Worm (Caenorhabditis elegans) whole organism, L4/young adult: ENCODE results near the gene dap-3.

ENCODE experiments used
- W03F9.2 ChIP-seq: fragments of 150-350 bp; optimal IDR thresholded peaks from 2 replicates; lab custom pipeline; 2014; ENCODE audit warnings: missing biosample characterization, missing genetic modification characterization
- dao-5 ChIP-seq: sonication (generic microtip); optimal IDR thresholded peaks from 2 replicates; lab custom pipeline; 2016; ENCODE audit warnings: missing genotype, missing genetic modification characterization, moderate library complexity, missing compliant biosample characterization
- him-1 ChIP-seq: sonication (generic microtip); optimal IDR thresholded peaks from 2 replicates; lab custom pipeline; 2016; ENCODE audit warnings: missing genotype, missing genetic modification reagents, missing genetic modification characterization, missing compliant biosample characterization

Gene dap-3

DNA sequence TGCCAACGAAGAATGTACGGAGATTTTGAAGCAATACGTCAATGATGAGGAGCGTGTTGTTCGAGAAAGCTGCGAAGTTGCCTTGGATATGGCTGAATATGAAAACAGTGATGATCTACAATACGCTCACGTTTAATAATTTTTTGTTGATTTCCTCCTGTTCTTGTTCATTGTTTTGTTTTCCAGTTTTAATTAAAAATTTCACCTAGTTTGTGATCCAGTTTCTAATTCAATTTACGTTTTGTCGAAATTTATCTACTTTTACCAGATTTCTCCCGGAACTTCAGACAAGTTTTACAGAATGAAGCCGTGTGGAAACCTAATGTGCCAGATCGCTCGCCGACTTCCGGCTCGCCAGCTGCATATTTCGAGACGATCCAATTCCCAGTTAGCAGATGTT is at the start of gene dap-3:
Gene dap-3, plus strand, starts transcription at position 301 of the 400 bp plus-strand sequence.
- TF ChIP-seq dao-5 = no peak
- no peak for TF ChIP-seq him-1 (tag; lab: Kevin White, UChicago)
- no peak for TF ChIP-seq W03F9.2

DNA sequence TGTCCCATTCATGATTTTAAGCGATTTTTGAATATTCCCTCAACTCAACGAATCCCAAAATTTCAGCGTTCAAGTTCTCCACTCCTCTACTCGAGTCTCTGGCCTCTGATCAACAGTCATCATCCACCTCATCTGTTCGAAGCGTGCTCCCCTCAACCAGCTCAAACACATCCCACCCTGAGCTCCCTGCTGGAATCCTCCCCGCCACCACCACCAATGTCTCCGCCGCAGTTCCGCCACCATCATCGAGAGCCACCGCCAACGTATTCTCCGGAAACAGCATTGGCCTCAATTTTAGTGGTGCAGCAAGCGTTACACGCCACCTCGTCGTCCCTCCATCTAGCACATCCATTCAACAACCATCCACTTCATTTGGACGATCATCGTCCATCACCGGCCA is 49.3 kb upstream of the dap-3 start:
- no peak for TF ChIP-seq him-1 (tag; lab: Kevin White, UChicago)
- TF ChIP-seq W03F9.2 = no peak
- TF ChIP-seq dao-5 = no peak

DNA sequence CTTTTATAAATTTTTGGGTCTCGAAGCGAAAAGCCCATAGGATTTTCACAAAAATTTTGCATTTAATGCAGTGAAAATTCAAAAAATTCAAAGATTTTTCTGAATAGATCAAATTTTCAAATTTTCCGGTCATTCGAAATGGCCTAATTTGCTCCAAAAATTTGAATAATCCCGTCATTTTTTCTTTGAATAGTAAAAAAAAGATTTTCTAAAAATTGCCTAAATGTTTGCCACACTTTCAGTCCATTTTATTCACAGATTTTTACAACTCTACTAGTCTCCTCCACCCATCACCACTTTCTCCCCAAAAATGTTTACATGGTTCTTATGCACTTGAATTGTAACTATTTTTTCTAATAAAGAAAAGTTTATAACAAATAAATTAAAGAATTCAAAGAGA is 46.9 kb upstream of the dap-3 start:
- TF ChIP-seq dao-5 = no peak

DNA sequence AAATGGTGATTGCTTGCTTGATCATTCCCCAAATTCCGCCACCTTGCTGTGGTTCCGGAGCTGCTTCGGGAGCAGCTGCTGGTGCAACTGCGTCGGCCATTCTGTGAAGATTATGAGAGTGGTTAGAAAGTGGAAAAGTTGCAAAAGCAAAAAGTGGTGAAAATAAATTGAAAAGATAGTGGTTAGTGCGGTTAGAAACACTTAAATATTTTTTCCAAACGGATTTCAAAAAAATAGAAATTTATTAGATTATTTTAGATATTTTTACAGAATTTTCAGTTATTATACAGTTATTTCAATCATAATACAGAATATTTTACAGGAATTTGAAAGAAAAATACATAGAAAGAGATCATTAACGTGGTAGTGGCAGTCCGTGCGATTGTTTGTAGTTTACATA is 43.4 kb upstream of the dap-3 start, which contains the start of gene R166.2:
Gene R166.2, minus strand, starts transcription at position 101 of the 400 bp plus-strand sequence.
- TF ChIP-seq him-1 (tag; lab: Kevin White, UChicago) = no peak
- no peak for TF ChIP-seq dao-5
- no peak for TF ChIP-seq W03F9.2

DNA sequence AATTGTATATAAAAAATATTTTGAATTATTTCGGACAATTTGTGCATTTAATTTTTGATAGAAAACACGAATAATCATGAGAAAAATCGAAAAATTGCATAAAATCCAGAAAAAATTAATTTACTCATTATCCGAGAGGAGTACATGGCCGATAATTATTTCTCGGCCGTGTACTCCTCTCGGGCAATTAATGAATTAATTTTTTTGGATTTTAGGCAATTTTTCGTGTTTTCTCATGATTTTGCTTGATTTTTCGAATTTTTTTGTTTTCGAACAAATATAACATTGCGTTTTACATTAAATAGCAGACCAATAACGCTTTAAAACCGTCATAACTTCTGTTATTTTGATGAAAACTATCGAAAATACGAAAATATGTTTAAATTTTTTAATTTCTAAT is 42.9 kb upstream of the dap-3 start:
- peak; percentile 71 for TF ChIP-seq him-1 (tag; lab: Kevin White, UChicago)
- TF ChIP-seq dao-5 = no peak
- TF ChIP-seq W03F9.2 = no peak

DNA sequence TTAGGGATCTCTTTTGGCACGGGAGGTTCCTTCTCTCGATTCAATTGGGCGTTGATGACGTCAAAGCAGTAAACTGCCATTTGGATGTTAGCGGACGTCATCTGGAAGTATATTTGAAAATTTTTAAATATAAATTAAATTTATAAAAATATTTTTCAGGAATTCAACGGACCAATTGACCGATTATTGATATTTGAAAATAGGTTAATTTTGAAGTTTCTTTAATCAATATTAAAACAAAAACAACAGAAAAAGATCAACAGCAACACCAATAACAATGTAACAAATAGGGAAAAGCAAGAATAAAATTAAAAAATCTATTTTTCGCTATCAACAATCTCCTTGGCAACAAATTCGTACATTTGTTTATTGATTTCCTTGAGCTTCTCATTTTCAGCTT is 41.7 kb upstream of the dap-3 start, which contains the start of gene R166.3:
Gene R166.3, minus strand, starts transcription at position 101 of the 400 bp plus-strand sequence.
- TF ChIP-seq W03F9.2 (no peak), dao-5 (no peak), him-1 (tag; lab: Kevin White, UChicago) (no peak)

DNA sequence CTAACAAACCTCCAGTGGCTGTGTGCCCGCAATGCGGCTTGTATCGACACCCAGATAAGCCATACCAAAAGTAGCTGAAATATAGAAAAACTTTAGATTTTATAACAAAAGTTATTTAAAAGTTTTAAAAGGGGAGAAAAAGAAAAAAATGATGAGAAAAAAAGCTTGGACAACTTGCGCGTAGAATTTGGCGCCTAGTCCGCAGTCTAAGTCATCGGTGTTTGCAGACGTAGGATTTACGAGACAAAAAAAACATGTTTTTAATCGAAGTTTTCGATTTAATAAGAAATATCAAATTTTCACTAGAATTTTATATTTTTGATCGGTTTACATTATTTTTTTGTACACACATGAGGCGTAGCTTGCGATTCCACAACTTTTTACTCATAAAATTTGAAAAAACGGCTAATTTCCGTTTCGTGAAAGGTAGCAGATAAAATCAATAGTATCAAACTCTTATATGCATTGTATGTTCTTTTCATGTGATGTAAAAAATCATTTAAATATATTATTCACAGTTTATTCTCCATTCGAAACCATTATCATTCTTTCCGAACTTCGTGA is 38.9 kb upstream of the dap-3 start, which contains the start of gene pro-1:
Gene pro-1, minus strand, starts transcription at position 74 of the 564 bp plus-strand sequence.
- TF ChIP-seq him-1 (tag; lab: Kevin White, UChicago) = peak; percentile 88
- peak; percentile 90 for TF ChIP-seq W03F9.2
- TF ChIP-seq dao-5 = peak; percentile 62

DNA sequence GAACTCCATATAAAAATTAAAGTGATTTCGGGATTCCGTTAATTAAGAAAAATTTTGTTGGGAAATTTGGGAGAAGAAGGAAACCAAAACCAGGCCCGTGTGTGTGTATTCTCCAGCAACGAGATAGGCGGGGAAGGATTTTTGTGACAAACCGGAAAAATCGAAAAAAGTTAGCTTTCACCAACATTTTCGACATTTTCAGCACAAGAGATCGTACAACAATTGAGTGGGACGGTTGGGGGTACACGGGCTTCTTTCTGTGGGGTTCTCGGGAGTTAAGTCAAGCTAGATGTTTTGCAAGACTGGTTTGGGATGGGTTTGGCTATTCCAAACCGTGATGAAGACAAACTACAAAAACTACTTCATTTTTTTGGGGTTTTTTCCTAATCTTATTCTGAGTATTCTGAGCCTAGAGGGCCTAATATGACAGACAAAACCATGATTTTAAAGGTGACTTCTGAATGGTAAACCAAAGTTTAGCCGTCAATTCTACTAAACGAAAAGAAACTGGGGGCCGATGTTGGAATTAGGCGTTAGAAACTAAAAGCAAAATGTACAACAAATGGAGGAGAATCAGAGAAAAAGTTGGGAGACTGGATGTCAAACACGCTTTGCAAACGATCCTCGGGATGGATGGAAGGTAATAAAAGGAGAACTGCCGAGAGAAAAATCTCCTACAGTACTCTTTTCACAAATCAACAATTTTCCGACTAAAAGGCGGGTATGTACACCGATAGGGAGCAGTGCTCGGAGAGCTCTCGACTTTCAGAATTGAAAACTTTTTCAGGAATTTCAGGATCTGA is 38.1 kb upstream of the dap-3 start:
- TF ChIP-seq W03F9.2 (no peak), him-1 (tag; lab: Kevin White, UChicago) (no peak), dao-5 (no peak)

DNA sequence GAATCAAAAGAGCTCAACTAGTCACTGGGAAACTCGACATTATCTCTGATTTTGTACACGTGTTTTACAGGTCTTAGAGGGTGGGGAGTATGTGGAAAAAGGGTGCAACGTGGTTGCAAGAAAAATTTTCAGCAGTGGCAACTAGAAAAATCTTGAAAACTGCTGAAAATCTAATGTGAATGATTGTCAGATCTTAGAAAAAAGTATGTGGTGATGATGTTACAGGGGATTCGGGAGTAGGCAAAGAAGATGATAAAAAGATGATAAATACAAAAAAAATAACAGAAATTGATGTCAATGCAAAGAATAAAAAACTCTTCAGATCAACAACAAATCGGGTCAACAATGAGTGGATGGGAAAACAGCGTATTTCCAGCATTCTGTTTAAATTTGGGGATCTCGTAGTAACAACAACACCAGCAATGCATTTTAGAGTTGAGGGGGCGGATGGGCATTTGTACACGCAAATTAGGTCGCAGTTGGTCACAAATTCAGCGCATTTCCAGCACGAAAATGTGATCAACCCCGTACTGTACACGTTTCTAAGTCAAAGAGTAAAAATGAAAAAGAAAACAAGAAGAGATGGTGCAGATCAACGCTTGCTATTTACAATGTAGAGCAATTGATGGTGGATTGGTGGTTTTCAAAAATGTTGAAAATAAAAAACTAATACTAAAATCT is 37.3 kb upstream of the dap-3 start:
- TF ChIP-seq him-1 (tag; lab: Kevin White, UChicago) (peak; percentile 24), W03F9.2 (no peak), dao-5 (no peak)

DNA sequence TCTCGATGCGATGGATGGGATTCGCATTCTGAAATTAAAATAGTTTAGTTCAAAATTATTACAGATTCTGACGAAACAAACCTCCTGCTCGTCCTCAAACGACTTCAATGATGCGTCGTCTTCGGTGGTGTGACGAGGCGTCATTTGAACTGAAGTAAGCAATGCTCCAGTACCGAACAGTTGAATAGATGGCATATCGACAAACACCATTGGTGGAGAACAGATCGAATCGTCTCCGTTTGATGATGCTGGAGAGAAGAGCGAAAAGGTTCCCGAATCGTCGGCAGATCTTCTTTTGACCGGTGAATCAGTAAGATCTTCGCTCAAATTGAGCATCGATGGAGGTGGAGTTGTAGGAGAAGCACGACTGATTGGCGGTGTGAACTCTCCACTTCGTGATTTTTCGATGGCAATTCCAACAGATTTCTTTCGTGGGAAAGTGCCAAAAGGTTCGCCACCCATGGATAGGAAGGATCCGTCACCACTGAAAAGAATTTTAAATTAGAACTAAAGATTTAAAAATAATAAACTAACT is 36.5 kb upstream of the dap-3 start:
- TF ChIP-seq W03F9.2 (peak; percentile 8), him-1 (tag; lab: Kevin White, UChicago) (no peak)

DNA sequence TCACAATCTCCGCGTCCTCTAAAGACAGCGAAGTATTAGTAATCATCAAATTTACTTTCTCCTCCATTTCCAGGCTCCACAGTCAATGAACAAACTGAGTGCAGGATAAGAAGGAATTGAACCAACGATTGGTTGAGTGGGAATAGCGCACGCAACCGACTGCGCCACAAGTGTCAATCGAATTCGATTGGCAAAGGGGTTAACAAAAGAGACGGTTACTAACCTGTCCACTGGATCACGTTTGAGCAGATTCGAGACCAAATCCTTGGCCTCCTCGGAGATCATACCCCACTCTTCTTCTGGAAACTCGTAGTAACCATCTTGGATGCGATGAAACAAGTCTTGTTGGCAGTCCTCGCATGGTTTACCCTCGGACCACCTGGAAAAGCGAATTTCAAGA is 35.7 kb upstream of the dap-3 start:
- TF ChIP-seq dao-5 = no peak
- no peak for TF ChIP-seq him-1 (tag; lab: Kevin White, UChicago)
- TF ChIP-seq W03F9.2 = no peak

DNA sequence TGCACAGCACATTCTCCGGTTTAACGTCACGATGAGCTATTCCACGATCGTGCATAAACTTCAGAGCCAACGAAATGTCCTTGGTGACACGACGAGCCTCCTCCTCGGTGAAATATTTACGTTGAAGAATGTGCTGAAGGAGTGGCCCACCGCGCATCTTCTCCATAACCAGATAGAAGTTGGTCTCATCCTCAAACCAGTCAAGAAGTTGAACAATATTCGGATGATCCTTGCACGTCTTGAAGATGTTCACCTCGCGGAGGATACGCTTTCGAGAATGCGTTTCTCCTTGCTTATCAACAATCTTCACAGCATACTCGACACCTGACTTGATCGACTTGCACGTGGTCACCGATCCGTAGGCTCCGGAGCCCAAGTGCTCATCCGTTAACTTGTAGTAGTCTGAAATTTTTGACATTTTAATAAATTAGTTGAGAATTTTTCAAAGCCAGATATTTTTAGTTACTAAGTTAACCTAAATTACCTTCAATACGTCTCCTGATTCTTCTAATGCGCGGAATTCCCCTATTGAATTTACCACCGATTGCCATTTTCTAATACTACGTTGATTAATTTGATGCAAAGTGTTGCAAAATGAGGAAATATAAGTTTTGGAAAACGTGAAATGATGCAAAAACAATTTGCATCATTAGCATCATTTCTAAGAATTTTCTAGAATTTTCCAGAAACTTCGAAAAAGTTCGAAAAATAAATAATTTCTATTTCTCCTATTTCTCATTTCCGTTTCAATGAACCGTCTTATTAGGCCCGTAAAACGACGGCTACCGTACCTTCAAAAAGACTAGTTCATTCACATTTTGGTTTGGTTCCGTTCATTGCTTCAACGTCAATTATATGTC is 34.8 kb upstream of the dap-3 start:
- no peak for TF ChIP-seq dao-5
- no peak for TF ChIP-seq W03F9.2
- no peak for TF ChIP-seq him-1 (tag; lab: Kevin White, UChicago)

DNA sequence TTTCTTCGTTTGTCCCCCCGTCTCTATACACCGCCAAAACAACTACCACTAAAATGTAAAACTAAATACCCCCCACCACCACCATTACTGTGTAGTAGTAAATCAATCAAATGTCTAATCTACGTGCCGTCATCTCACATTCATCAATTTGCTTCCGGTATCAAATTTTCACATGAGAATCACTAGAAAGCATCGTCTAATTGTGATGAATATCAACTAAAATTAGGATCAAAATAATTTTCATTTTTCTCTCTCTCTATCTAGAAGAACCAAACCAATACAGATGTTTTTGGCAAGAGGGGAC is 34.2 kb upstream of the dap-3 start:
- TF ChIP-seq dao-5 = no peak

DNA sequence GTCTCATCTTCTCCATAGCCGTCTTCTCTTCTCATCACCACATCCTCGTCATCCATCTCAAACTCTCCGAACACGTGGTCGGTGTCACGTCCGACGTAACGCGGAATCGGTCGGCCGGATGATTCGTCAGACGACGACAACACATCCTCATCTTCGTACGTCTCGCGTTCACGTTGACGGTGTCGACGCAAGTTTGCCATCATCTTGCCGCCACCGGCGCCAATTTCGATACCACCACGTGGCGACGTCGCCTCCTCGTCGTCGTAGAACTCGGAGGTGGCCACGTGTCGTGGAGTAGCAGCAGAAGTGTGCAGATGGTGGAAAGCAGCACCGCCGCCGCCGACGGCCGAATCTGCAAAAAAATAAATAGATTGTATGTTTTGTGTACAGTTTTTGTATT is 33.6 kb upstream of the dap-3 start:
- TF ChIP-seq W03F9.2 = no peak
- TF ChIP-seq him-1 (tag; lab: Kevin White, UChicago) = no peak
- TF ChIP-seq dao-5 = no peak
